Worm (Caenorhabditis elegans) whole organism, midembryonic: ENCODE results near the gene K07C11.10.

Source experiments
- T22C8.4 ChIP-seq: fragments of 200-800 bp; sonication (Bioruptor generic); IDR thresholded peaks from 2 replicates; pipeline ENCODE4 v1.3.6; 2022; ENCODE audit warnings: missing genetic modification characterization, missing compliant biosample characterization
- flt-1 ChIP-seq: fragments of 200-800 bp; sonication (Bioruptor generic); IDR thresholded peaks from 2 replicates; pipeline ENCODE4 v1.3.6; 2022; ENCODE audit warnings: missing genetic modification characterization, missing compliant biosample characterization
- med-1 ChIP-seq: sonication (generic microtip); optimal IDR thresholded peaks from 2 replicates; lab custom pipeline; 2017; ENCODE audit warnings: missing genetic modification characterization, mild to moderate bottlenecking, missing compliant biosample characterization, antibody characterized with exemption, missing genetic modification reagents; ENCODE audit not compliant: insufficient read depth
- ref-1 ChIP-seq: fragments of 200-800 bp; sonication (Bioruptor generic); conservative IDR thresholded peaks from 2 replicates; pipeline ENCODE4 v1.3.6; 2022; ENCODE audit warnings: missing genetic modification reagents, missing genetic modification characterization, missing compliant biosample characterization
- tab-1 ChIP-seq: fragments of 200-800 bp; sonication (Bioruptor generic); IDR thresholded peaks from 2 replicates; pipeline ENCODE4 v1.3.6; 2022; ENCODE audit warnings: missing genetic modification characterization, missing compliant biosample characterization
- ztf-23 ChIP-seq: fragments of 200-800 bp; sonication (Bioruptor generic); IDR thresholded peaks from 2 replicates; pipeline ENCODE4 v1.3.6; 2022; ENCODE audit warnings: missing genetic modification reagents, missing genetic modification characterization, missing compliant biosample characterization
- ztf-29 ChIP-seq: fragments of 200-800 bp; sonication (Bioruptor generic); IDR thresholded peaks from 2 replicates; pipeline ENCODE4 v1.3.6; 2022; ENCODE audit warnings: missing genetic modification reagents, missing genetic modification characterization, missing compliant biosample characterization

- no peak for TF ChIP-seq flt-1 (GFP tag; lab: Robert Waterston, UW)
- TF ChIP-seq T22C8.4 (GFP tag; lab: Robert Waterston, UW), result no peak
- TF ChIP-seq ztf-29 (GFP tag; lab: Robert Waterston, UW), result no peak
- no peak for TF ChIP-seq ref-1 (GFP tag; lab: Robert Waterston, UW)
- TF ChIP-seq ztf-23 (GFP tag; lab: Robert Waterston, UW), result no peak
- TF ChIP-seq med-1 (GFP tag; lab: Kevin White, UChicago), result no peak
- TF ChIP-seq tab-1, result no peak
Observed at ce11 chrV:8245457-8245856, 18.7 kb upstream of the K07C11.10 start, which contains the start of gene C16D9.5.
